Worm (Caenorhabditis elegans): ENCODE results near the gene T08D10.5.

DNA sequence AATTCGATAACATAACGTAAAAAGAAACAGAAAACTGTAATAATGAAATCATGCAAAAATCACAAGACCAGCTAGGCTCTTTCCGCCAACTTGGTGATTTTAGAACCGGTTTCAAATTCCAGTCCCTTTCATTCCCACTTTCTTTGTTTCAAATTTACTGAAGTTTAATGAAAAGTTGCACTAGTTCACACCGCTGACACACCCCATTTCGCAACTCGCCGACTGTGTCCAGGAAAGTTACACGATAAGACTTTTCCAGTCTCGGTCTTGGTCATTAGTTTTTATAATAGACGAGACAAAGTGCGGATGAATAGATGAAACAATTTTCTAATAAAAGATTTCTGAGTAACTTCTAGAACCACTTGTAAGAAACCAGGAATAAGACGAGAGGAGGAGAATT, 46.6 kb downstream of the T08D10.5 start:
- TF ChIP-seq skn-1 (tag; optimal IDR thresholded peaks at IDR 0.05) (no peak), nfya-1 (tag; optimal IDR thresholded peaks at IDR 0.05; ENCODE audit: insufficient read depth) (no peak), ceh-9 (tag; optimal IDR thresholded peaks at IDR 0.05) (no peak), nhr-76 (tag; optimal IDR thresholded peaks at IDR 0.05) (no peak), ztf-4 (tag; optimal IDR thresholded peaks at IDR 0.05) (no peak), elt-1 (tag; optimal IDR thresholded peaks at IDR 0.05) (no peak), nhr-23 (tag; optimal IDR thresholded peaks at IDR 0.05) (no peak), ama-1 (optimal IDR thresholded peaks at IDR 0.05) (no peak), zag-1 (tag; optimal IDR thresholded peaks at IDR 0.05) (no peak)

Data from whole organism, L3 larva.